Worm (Caenorhabditis elegans) whole organism, late embryonic: Measurements from ENCODE around the gene pigk-1.
A peak's percentile ranks its signal among the peaks of the same experiment; 100 is the strongest.

ENCODE experiments used
- F13H6.1 ChIP-seq: sonication (generic microtip); optimal IDR thresholded peaks from 2 replicates; lab custom pipeline; 2016; ENCODE audit warnings: missing genetic modification characterization, missing compliant biosample characterization
- K02D7.2 ChIP-seq: sonication (generic microtip); optimal IDR thresholded peaks from 2 replicates; lab custom pipeline; 2017; ENCODE audit warnings: mild to moderate bottlenecking, missing genetic modification characterization, missing compliant biosample characterization
- K09A11.1 ChIP-seq: sonication (generic microtip); optimal IDR thresholded peaks from 2 replicates; lab custom pipeline; 2017; ENCODE audit warnings: antibody characterized with exemption, mild to moderate bottlenecking, missing genetic modification characterization, missing compliant biosample characterization; ENCODE audit not compliant: insufficient read depth
- T23F11.4 ChIP-seq: fragments of 200-800 bp; sonication (Bioruptor generic); optimal IDR thresholded peaks from 2 replicates; lab custom pipeline; 2018; ENCODE audit warnings: mild to moderate bottlenecking, missing genetic modification characterization, missing compliant biosample characterization
- ama-1 ChIP-seq: fragments of 150-350 bp; optimal IDR thresholded peaks from 2 replicates; lab custom pipeline; 2014
- ceh-14 ChIP-seq: sonication (generic microtip); optimal IDR thresholded peaks from 2 replicates; lab custom pipeline; 2016; ENCODE audit warnings: missing genotype, missing genetic modification characterization, missing compliant biosample characterization
- ceh-18 ChIP-seq: sonication (generic microtip); optimal IDR thresholded peaks from 2 replicates; lab custom pipeline; 2016; ENCODE audit warnings: missing genetic modification characterization, missing compliant biosample characterization
- ceh-2 ChIP-seq: sonication (generic microtip); optimal IDR thresholded peaks from 2 replicates; lab custom pipeline; 2016; ENCODE audit warnings: missing genotype, missing genetic modification characterization, missing compliant biosample characterization
- ceh-31 ChIP-seq: sonication (generic microtip); optimal IDR thresholded peaks from 2 replicates; lab custom pipeline; 2016; ENCODE audit warnings: missing genetic modification characterization, missing compliant biosample characterization
- ceh-9 ChIP-seq: sonication (generic microtip); optimal IDR thresholded peaks from 2 replicates; lab custom pipeline; 2016; ENCODE audit warnings: mild to moderate bottlenecking, missing genetic modification characterization, inconsistent platforms, missing compliant biosample characterization
- elt-2 ChIP-seq: sonication (generic microtip); optimal IDR thresholded peaks from 2 replicates; lab custom pipeline; 2016; ENCODE audit warnings: missing genetic modification reagents, missing genetic modification characterization, missing compliant biosample characterization
- elt-4 ChIP-seq: sonication (generic microtip); optimal IDR thresholded peaks from 2 replicates; lab custom pipeline; 2016; ENCODE audit warnings: missing genetic modification characterization, missing compliant biosample characterization
- ets-4 ChIP-seq: sonication (generic microtip); optimal IDR thresholded peaks from 2 replicates; lab custom pipeline; 2016; ENCODE audit warnings: missing genetic modification characterization, missing compliant biosample characterization
- eyg-1 ChIP-seq: sonication (generic microtip); optimal IDR thresholded peaks from 2 replicates; lab custom pipeline; 2016; ENCODE audit warnings: missing genotype, missing genetic modification characterization, missing compliant biosample characterization
- fkh-10 ChIP-seq: fragments of 150-350 bp; optimal IDR thresholded peaks from 2 replicates; lab custom pipeline; 2014; ENCODE audit warnings: missing biosample characterization, missing genetic modification reagents, missing genetic modification characterization
- gmeb-2 ChIP-seq: sonication (generic microtip); optimal IDR thresholded peaks from 2 replicates; lab custom pipeline; 2016; ENCODE audit warnings: missing genetic modification characterization, inconsistent platforms, missing compliant biosample characterization
- hlh-15 ChIP-seq: sonication (generic microtip); optimal IDR thresholded peaks from 2 replicates; lab custom pipeline; 2016; ENCODE audit warnings: missing genetic modification characterization, missing compliant biosample characterization
- hlh-8 ChIP-seq: sonication (generic microtip); optimal IDR thresholded peaks from 2 replicates; lab custom pipeline; 2016; ENCODE audit warnings: missing genotype, missing genetic modification characterization, missing compliant biosample characterization
- madf-2 ChIP-seq: sonication (generic microtip); optimal IDR thresholded peaks from 2 replicates; lab custom pipeline; 2017; ENCODE audit warnings: missing genetic modification characterization, missing compliant biosample characterization
- nfya-1 ChIP-seq: sonication (generic microtip); optimal IDR thresholded peaks from 2 replicates; lab custom pipeline; 2017; ENCODE audit warnings: missing genetic modification characterization, mild to moderate bottlenecking, missing compliant biosample characterization, antibody characterized with exemption, moderate library complexity
- nhr-11 ChIP-seq: fragments of 150-350 bp; optimal IDR thresholded peaks from 2 replicates; lab custom pipeline; 2014; ENCODE audit warnings: missing biosample characterization, missing genetic modification characterization
- npax-4 ChIP-seq: sonication (generic microtip); optimal IDR thresholded peaks from 2 replicates; lab custom pipeline; 2016; ENCODE audit warnings: missing genetic modification characterization, missing compliant biosample characterization
- odd-2 ChIP-seq: sonication (generic microtip); optimal IDR thresholded peaks from 2 replicates; lab custom pipeline; 2017; ENCODE audit warnings: antibody characterized with exemption, mild to moderate bottlenecking, missing genetic modification characterization, missing compliant biosample characterization
- pag-3 ChIP-seq: sonication (generic microtip); optimal IDR thresholded peaks from 2 replicates; lab custom pipeline; 2016; ENCODE audit warnings: missing compliant biosample characterization, missing genetic modification characterization, borderline replicate concordance
- pax-1 ChIP-seq: fragments of 150-350 bp; optimal IDR thresholded peaks from 2 replicates; lab custom pipeline; 2014; ENCODE audit warnings: missing biosample characterization, missing genetic modification characterization
- pha-2 ChIP-seq: sonication (generic microtip); optimal IDR thresholded peaks from 2 replicates; lab custom pipeline; 2017; ENCODE audit warnings: mild to moderate bottlenecking, missing genetic modification characterization, missing compliant biosample characterization
- pha-4 ChIP-seq: fragments of 150-350 bp; optimal IDR thresholded peaks from 2 replicates; lab custom pipeline; 2018; ENCODE audit warnings: missing biosample characterization, missing genetic modification reagents, missing genetic modification characterization
- pros-1 ChIP-seq: fragments of 150-350 bp; optimal IDR thresholded peaks from 2 replicates; lab custom pipeline; 2014; ENCODE audit warnings: missing biosample characterization, missing genetic modification reagents, missing genetic modification characterization
- rnt-1 ChIP-seq: sonication (generic microtip); optimal IDR thresholded peaks from 2 replicates; lab custom pipeline; 2016; ENCODE audit warnings: missing genetic modification characterization, missing compliant biosample characterization
- sox-4 ChIP-seq: sonication (generic microtip); optimal IDR thresholded peaks from 2 replicates; lab custom pipeline; 2017; ENCODE audit warnings: mild to moderate bottlenecking, missing genetic modification characterization, inconsistent platforms, missing compliant biosample characterization
- syd-9 ChIP-seq: sonication (generic microtip); optimal IDR thresholded peaks from 2 replicates; lab custom pipeline; 2016; ENCODE audit warnings: mild to moderate bottlenecking, missing genetic modification characterization, moderate library complexity, missing compliant biosample characterization
- tbx-2 ChIP-seq: sonication (generic microtip); optimal IDR thresholded peaks from 2 replicates; lab custom pipeline; 2016; ENCODE audit warnings: missing genetic modification characterization, missing compliant biosample characterization
- ttx-3 ChIP-seq: sonication (generic microtip); optimal IDR thresholded peaks from 2 replicates; lab custom pipeline; 2016; ENCODE audit warnings: missing genetic modification reagents, missing genetic modification characterization, missing compliant biosample characterization
- unc-42 ChIP-seq: sonication (generic microtip); optimal IDR thresholded peaks from 2 replicates; lab custom pipeline; 2016; ENCODE audit warnings: missing genotype, missing genetic modification characterization, missing compliant biosample characterization
- unc-55 ChIP-seq: sonication (generic microtip); optimal IDR thresholded peaks from 2 replicates; lab custom pipeline; 2017; ENCODE audit warnings: missing biosample characterization, missing genetic modification reagents, missing genetic modification characterization
- unc-86 ChIP-seq: sonication (generic microtip); optimal IDR thresholded peaks from 2 replicates; lab custom pipeline; 2016; ENCODE audit warnings: missing genetic modification characterization, missing compliant biosample characterization
- zip-5 ChIP-seq: sonication (generic microtip); optimal IDR thresholded peaks from 2 replicates; lab custom pipeline; 2016; ENCODE audit warnings: missing genetic modification characterization, missing compliant biosample characterization
- ztf-16 ChIP-seq: sonication (generic microtip); optimal IDR thresholded peaks from 2 replicates; lab custom pipeline; 2017; ENCODE audit warnings: missing genetic modification characterization, missing compliant biosample characterization

The pigk-1 gene

DNA sequence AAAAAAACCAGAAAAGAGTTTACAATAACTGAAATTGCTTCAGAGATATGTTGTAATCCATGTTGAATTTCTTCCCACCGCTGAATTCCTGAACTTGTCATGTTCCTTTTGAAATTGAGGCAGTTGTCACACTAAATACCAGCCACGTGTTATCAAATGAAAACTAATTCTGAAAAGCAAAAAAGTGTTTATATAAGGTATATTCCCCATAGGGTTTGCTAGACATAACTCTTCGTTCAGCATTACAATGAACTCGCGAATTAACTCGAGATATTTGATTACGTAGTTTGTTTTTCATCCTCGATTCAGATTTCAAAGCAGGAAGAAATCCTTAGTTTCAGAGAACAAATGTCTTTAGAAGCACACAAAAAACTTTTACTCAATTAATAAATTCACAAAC is 9.5 kb downstream of the pigk-1 start, which contains the start of gene str-3:
Gene str-3 (minus strand): TSS at position 101 of the 400 bp plus-strand sequence.
- TF ChIP-seq fkh-10 (GFP tag; lab: Kevin White, UChicago) = no peak
- TF ChIP-seq, all 69 proteins: peak for 0

DNA sequence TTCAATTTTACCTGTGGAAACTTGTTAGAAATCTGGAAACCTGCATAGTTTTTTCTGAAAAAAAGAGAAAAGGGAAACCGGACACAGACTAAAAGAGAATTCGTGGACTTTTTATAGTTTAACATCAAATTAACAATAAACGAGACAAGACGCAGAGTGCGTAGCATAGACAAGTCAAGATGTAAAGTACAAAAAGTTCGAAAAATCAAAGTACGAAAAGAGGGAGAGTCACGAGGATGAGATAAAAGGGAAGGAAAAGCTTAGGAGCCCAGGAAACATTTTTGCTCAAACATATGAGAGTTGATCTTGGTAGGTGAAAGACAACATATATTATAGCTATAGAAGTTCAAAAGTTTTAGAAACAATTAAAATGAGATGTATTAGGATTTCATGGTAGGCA is 12.0 kb downstream of the pigk-1 start, which contains the start of gene M7.12:
Gene M7.12 (minus strand): TSS at position 188 of the 400 bp plus-strand sequence.
- TF ChIP-seq ets-4 (tag; lab: Kevin White, UChicago) (no peak), odd-2 (tag; lab: Kevin White, UChicago) (no peak), eyg-1 (no peak), syd-9 (tag; lab: Kevin White, UChicago) (no peak), pax-1 (no peak), tbx-2 (tag; lab: Kevin White, UChicago) (no peak), pag-3 (tag; lab: Kevin White, UChicago) (no peak), elt-2 (no peak), T23F11.4 (no peak), ttx-3 (tag; lab: Kevin White, UChicago) (no peak), pha-4 (tag; lab: Kevin White, UChicago) (no peak), madf-2 (no peak), K02D7.2 (no peak)

DNA sequence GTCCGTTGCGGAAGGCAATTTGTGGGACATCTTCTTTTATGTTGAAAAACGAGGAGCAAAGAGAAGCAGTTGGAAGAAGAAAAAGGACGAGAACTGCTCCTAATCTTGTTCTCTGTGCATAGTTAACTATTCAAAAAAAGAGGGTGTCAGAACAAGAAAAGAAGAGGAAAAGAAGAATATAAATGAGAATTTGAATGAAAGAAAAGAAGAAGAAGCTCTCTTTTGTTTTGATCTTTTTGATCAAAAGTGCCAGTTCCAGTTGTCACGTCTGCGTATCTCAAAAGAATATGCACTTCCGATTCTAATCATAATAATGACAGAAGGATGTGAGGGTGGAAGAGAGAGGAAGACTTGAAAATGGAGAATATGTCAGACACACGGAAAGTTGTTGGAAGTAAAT is 14.8 kb downstream of the pigk-1 start, which contains the start of gene M7.8:
Gene M7.8 (minus strand): TSS at position 112 of the 400 bp plus-strand sequence.
- peak; percentile 32 for TF ChIP-seq unc-55 (GFP tag; lab: Kevin White, UChicago)
- TF ChIP-seq ceh-31 (tag; lab: Kevin White, UChicago) = no peak
- TF ChIP-seq sox-4 (tag; lab: Kevin White, UChicago) = no peak
- TF ChIP-seq unc-42 (tag; lab: Kevin White, UChicago) = peak; percentile 41

DNA sequence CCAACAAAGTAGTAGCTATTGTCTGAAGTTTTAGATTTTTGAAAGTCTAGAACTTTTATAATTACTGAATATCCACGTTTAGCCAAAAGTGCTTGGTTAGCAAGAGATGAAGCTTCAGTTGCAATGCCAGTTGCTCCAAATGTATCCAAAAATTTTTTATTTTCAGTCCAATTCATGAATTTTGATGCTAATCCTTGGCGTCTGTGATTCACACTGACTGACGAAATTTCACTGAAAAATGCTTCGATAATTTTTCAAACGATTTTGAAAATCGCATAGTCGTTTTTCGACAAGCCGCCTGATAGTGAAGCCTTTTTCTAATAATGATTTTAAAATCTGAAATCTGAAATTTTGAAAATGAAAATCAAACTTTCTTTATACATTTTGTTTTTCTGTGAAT is 15.8 kb downstream of the pigk-1 start:
- TF ChIP-seq elt-2 (no peak), ets-4 (tag; lab: Kevin White, UChicago) (no peak), ceh-9 (no peak), ceh-2 (no peak), unc-55 (GFP tag; lab: Kevin White, UChicago) (no peak), pha-2 (no peak), pros-1 (tag; lab: Kevin White, UChicago) (no peak), elt-4 (tag; lab: Kevin White, UChicago) (no peak), hlh-8 (tag; lab: Kevin White, UChicago) (no peak), ztf-16 (tag; lab: Kevin White, UChicago) (no peak), syd-9 (tag; lab: Kevin White, UChicago) (no peak), K09A11.1 (tag; lab: Kevin White, UChicago) (no peak), unc-86 (no peak), nhr-11 (tag; lab: Kevin White, UChicago) (no peak), hlh-15 (tag; lab: Kevin White, UChicago) (no peak), gmeb-2 (tag; lab: Kevin White, UChicago) (no peak), odd-2 (tag; lab: Kevin White, UChicago) (no peak)
- TF ChIP-seq, all 69 proteins: peak for 0

DNA sequence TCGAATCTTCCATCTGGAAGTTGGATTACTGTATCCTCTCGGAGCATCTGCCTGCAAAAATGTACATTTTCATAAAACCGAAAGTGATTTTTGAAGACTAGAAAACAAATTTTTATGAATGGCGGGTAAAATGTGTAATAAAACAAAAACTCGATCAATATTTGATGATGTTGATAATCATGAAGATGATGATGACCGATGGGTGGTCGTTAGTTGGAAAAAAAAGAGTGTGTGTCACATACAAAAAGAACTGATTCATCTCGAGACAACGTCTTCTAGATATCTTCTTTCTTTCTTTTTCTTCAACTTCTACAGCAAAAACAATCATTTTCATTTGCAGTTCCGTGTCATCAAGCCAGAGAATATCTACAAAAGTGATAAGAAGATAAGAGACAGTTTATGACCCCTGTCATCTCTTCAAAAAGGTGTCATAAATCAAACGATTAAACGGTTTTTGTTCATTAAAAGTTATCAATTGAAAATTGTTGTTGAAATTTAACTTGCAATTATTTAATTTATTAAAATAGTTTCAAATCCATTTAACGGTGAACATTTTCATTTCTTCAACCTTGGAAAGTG is 17.2 kb downstream of the pigk-1 start, which contains the start of gene bcc-1:
Gene bcc-1 (minus strand): TSS at position 51 of the 579 bp plus-strand sequence.
- TF ChIP-seq zip-5 (no peak), ama-1 (lab: Kevin White, UChicago) (no peak), npax-4 (tag; lab: Kevin White, UChicago) (no peak), ets-4 (tag; lab: Kevin White, UChicago) (no peak), ceh-14 (tag; lab: Kevin White, UChicago) (no peak), pros-1 (tag; lab: Kevin White, UChicago) (no peak), F13H6.1 (tag; lab: Kevin White, UChicago) (no peak), unc-86 (no peak), nfya-1 (tag; lab: Kevin White, UChicago) (no peak), rnt-1 (tag; lab: Kevin White, UChicago) (no peak), eyg-1 (no peak), ceh-31 (tag; lab: Kevin White, UChicago) (no peak), ceh-18 (tag; lab: Kevin White, UChicago) (no peak)
